Fruit fly (Drosophila melanogaster) whole organism, embryonic: Measurements from ENCODE around the gene Doc1.
A peak's percentile ranks its signal among the peaks of the same experiment; 100 is the strongest.

Experiments used
- Antp ChIP-seq: fragments of 200-800 bp; sonication (Bioruptor generic); optimal IDR thresholded peaks from 3 replicates; lab custom pipeline; 2016; ENCODE audit warnings: missing biosample characterization, missing genetic modification characterization
- B-H1 ChIP-seq: fragments of 200-800 bp; sonication (Bioruptor generic); IDR thresholded peaks from 3 replicates; pipeline ENCODE4 v1.3.6; 2022; ENCODE audit warnings: missing biosample characterization, missing genetic modification characterization
- CG10543 ChIP-seq: fragments of 200-800 bp; sonication (Bioruptor generic); optimal IDR thresholded peaks from 3 replicates; lab custom pipeline; 2017; ENCODE audit warnings: missing biosample characterization, mild to moderate bottlenecking, missing genetic modification characterization, moderate library complexity
- CG11247 ChIP-seq: fragments of 200-800 bp; sonication (Bioruptor generic); IDR thresholded peaks from 2 replicates; pipeline ENCODE4 v1.3.6; 2022; ENCODE audit warnings: missing biosample characterization, missing genetic modification characterization
- CG11723 ChIP-seq: fragments of 200-800 bp; sonication (Bioruptor generic); optimal IDR thresholded peaks from 2 replicates; lab custom pipeline; 2017; ENCODE audit warnings: missing biosample characterization, mild to moderate bottlenecking, missing genetic modification characterization
- CG12219 ChIP-seq: fragments of 200-800 bp; sonication (Bioruptor generic); optimal IDR thresholded peaks from 3 replicates; lab custom pipeline; 2018; ENCODE audit warnings: missing biosample characterization, mild to moderate bottlenecking, missing genetic modification characterization
- CG13424 ChIP-seq: fragments of 200-800 bp; sonication (Bioruptor generic); optimal IDR thresholded peaks from 2 replicates; lab custom pipeline; 2019; ENCODE audit warnings: missing biosample characterization, mild to moderate bottlenecking, missing genetic modification characterization, moderate library complexity
- CG1529 ChIP-seq: fragments of 200-800 bp; sonication (Bioruptor generic); optimal IDR thresholded peaks from 3 replicates; lab custom pipeline; 2018; ENCODE audit warnings: missing biosample characterization, missing genetic modification characterization
- CG15479 ChIP-seq: fragments of 200-800 bp; sonication (Bioruptor generic); optimal IDR thresholded peaks from 3 replicates; lab custom pipeline; 2019; ENCODE audit warnings: missing biosample characterization, mild to moderate bottlenecking, missing genetic modification characterization, moderate library complexity
- CG17385 ChIP-seq: fragments of 200-800 bp; sonication (Bioruptor generic); optimal IDR thresholded peaks from 3 replicates; lab custom pipeline; 2018; ENCODE audit warnings: missing biosample characterization, mild to moderate bottlenecking, missing genetic modification characterization
- CG17612 ChIP-seq: fragments of 200-800 bp; sonication (Bioruptor generic); IDR thresholded peaks from 2 replicates; pipeline ENCODE4 v1.3.6; 2022; ENCODE audit warnings: missing biosample characterization, missing genetic modification characterization
- CG2129 ChIP-seq: fragments of 200-800 bp; sonication (Bioruptor generic); IDR thresholded peaks from 2 replicates; pipeline ENCODE4 v1.3.6; 2022; ENCODE audit warnings: missing biosample characterization, missing genetic modification characterization; ENCODE audit not compliant: partially characterized antibody
- CG2202 ChIP-seq: fragments of 200-800 bp; sonication (Bioruptor generic); optimal IDR thresholded peaks from 2 replicates; lab custom pipeline; 2018; ENCODE audit warnings: missing biosample characterization, mild to moderate bottlenecking, missing genetic modification characterization
- CG32772 ChIP-seq: fragments of 200-800 bp; sonication (Bioruptor generic); IDR thresholded peaks from 2 replicates; pipeline ENCODE4 v1.3.6; 2022; ENCODE audit warnings: missing biosample characterization, missing genetic modification characterization
- CG4404 ChIP-seq: fragments of 200-800 bp; sonication (Bioruptor generic); IDR thresholded peaks from 2 replicates; pipeline ENCODE4 v1.3.6; 2022; ENCODE audit warnings: missing biosample characterization, missing genetic modification characterization
- CG5953 ChIP-seq: fragments of 200-800 bp; sonication (Bioruptor generic); IDR thresholded peaks from 2 replicates; pipeline ENCODE4 v1.3.6; 2022; ENCODE audit warnings: missing biosample characterization, missing genetic modification characterization
- CG6765 ChIP-seq: fragments of 200-800 bp; sonication (Bioruptor generic); optimal IDR thresholded peaks from 3 replicates; lab custom pipeline; 2017; ENCODE audit warnings: missing biosample characterization, mild to moderate bottlenecking, missing genetic modification characterization
- CG7271 ChIP-seq: fragments of 200-800 bp; sonication (Bioruptor generic); optimal IDR thresholded peaks from 2 replicates; lab custom pipeline; 2018; ENCODE audit warnings: missing biosample characterization, mild to moderate bottlenecking, missing genetic modification characterization, moderate library complexity
- CG8281 ChIP-seq: fragments of 200-800 bp; sonication (Bioruptor generic); optimal IDR thresholded peaks from 2 replicates; lab custom pipeline; 2018; ENCODE audit warnings: missing biosample characterization, mild to moderate bottlenecking, missing genetic modification characterization, moderate library complexity
- CG8944 ChIP-seq: fragments of 200-800 bp; sonication (Bioruptor generic); optimal IDR thresholded peaks from 3 replicates; lab custom pipeline; 2016; ENCODE audit warnings: missing biosample characterization, missing genetic modification characterization
- CkIIα-i1 ChIP-seq: fragments of 200-800 bp; sonication (Bioruptor generic); IDR thresholded peaks from 2 replicates; pipeline ENCODE4 v1.3.6; 2022; ENCODE audit warnings: missing biosample characterization, missing genetic modification characterization
- D19A ChIP-seq: fragments of 200-800 bp; optimal IDR thresholded peaks from 3 replicates; lab custom pipeline; 2019; ENCODE audit warnings: missing biosample characterization, mild to moderate bottlenecking, missing genetic modification characterization, moderate library complexity
- Dbx ChIP-seq: fragments of 200-800 bp; sonication (Bioruptor generic); IDR thresholded peaks from 3 replicates; pipeline ENCODE4 v1.3.6; 2022; ENCODE audit warnings: missing biosample characterization, missing genetic modification characterization
- HLHmδ ChIP-seq: fragments of 200-800 bp; sonication (Bioruptor generic); optimal IDR thresholded peaks from 2 replicates; lab custom pipeline; 2018; ENCODE audit warnings: missing biosample characterization, mild to moderate bottlenecking, missing genetic modification characterization, moderate library complexity
- Hr51 ChIP-seq, 2 experiments: fragments of 200-800 bp; sonication (Bioruptor generic); optimal IDR thresholded peaks; 2 replicates in 1 of 2; 3 replicates in 1 of 2; lab custom pipeline; 2016 to 2018; ENCODE audit warnings: missing biosample characterization in 2 of 2, missing genetic modification characterization in 2 of 2, mild to moderate bottlenecking in 1 of 2, moderate library complexity in 1 of 2
- Max ChIP-seq: fragments of 200-800 bp; sonication (Bioruptor generic); optimal IDR thresholded peaks from 2 replicates; lab custom pipeline; 2016; ENCODE audit warnings: missing biosample characterization, mild to moderate bottlenecking, missing genetic modification characterization
- NC2α ChIP-seq: fragments of 200-800 bp; sonication (Bioruptor generic); optimal IDR thresholded peaks from 2 replicates; lab custom pipeline; 2016; ENCODE audit warnings: missing biosample characterization, missing genetic modification characterization
- PHDP ChIP-seq: fragments of 200-800 bp; sonication (Bioruptor generic); optimal IDR thresholded peaks from 3 replicates; lab custom pipeline; 2018; ENCODE audit warnings: missing biosample characterization, mild to moderate bottlenecking, missing genetic modification characterization, moderate library complexity
- TFAM ChIP-seq: fragments of 200-800 bp; sonication (Bioruptor generic); optimal IDR thresholded peaks from 2 replicates; lab custom pipeline; 2017; ENCODE audit warnings: missing biosample characterization, missing genetic modification characterization, inconsistent platforms
- Taf1 ChIP-seq: fragments of 200-800 bp; sonication (Bioruptor generic); IDR thresholded peaks from 2 replicates; pipeline ENCODE4 v1.3.6; 2022; ENCODE audit warnings: missing biosample characterization, missing genetic modification characterization
- Xrp1 ChIP-seq: fragments of 200-800 bp; sonication (Bioruptor generic); IDR thresholded peaks from 2 replicates; pipeline ENCODE4 v1.3.6; 2022; ENCODE audit warnings: missing biosample characterization, missing genetic modification characterization
- bbx ChIP-seq: fragments of 200-800 bp; sonication (Bioruptor generic); IDR thresholded peaks from 2 replicates; pipeline ENCODE4 v1.3.6; 2022; ENCODE audit warnings: missing biosample characterization, missing genetic modification characterization; ENCODE audit not compliant: partially characterized antibody
- btn ChIP-seq: fragments of 200-800 bp; sonication (Bioruptor generic); optimal IDR thresholded peaks from 2 replicates; lab custom pipeline; 2016; ENCODE audit warnings: missing biosample characterization, missing genetic modification characterization
- chm ChIP-seq: fragments of 200-800 bp; sonication (Bioruptor generic); IDR thresholded peaks from 2 replicates; pipeline ENCODE4 v1.3.6; 2022; ENCODE audit warnings: missing biosample characterization, missing genetic modification characterization
- dm ChIP-seq: fragments of 200-800 bp; sonication (Bioruptor generic); optimal IDR thresholded peaks from 3 replicates; lab custom pipeline; 2016; ENCODE audit warnings: missing biosample characterization, missing genetic modification characterization
- dmrt99B ChIP-seq: fragments of 200-800 bp; sonication (Bioruptor generic); optimal IDR thresholded peaks from 2 replicates; lab custom pipeline; 2018; ENCODE audit warnings: missing biosample characterization, mild to moderate bottlenecking, missing genetic modification characterization, moderate library complexity
- esg ChIP-seq: fragments of 200-800 bp; sonication (Bioruptor generic); conservative IDR thresholded peaks from 2 replicates; pipeline ENCODE4 v1.3.6; 2022; ENCODE audit warnings: missing biosample characterization, missing genetic modification characterization
- gem ChIP-seq: fragments of 200-800 bp; sonication (Bioruptor generic); optimal IDR thresholded peaks from 2 replicates; lab custom pipeline; 2019; ENCODE audit warnings: missing biosample characterization, mild to moderate bottlenecking, missing genetic modification characterization, moderate library complexity
- gsb-n ChIP-seq: fragments of 200-800 bp; sonication (Bioruptor generic); optimal IDR thresholded peaks from 3 replicates; lab custom pipeline; 2018; ENCODE audit warnings: missing biosample characterization, mild to moderate bottlenecking, missing genetic modification characterization
- insv ChIP-seq, 2 experiments: fragments of 200-800 bp; sonication (Bioruptor generic); optimal IDR thresholded peaks; 3 replicates each; lab custom pipeline; 2016 to 2018; ENCODE audit warnings: missing biosample characterization in 2 of 2, missing genetic modification characterization in 2 of 2
- jigr1 ChIP-seq: fragments of 200-800 bp; sonication (Bioruptor generic); IDR thresholded peaks from 3 replicates; pipeline ENCODE4 v1.3.6; 2022; ENCODE audit warnings: missing biosample characterization, missing genetic modification characterization
- lbe ChIP-seq: fragments of 200-800 bp; sonication (Bioruptor generic); optimal IDR thresholded peaks from 2 replicates; lab custom pipeline; 2016; ENCODE audit warnings: missing biosample characterization, mild to moderate bottlenecking, missing genetic modification characterization
- lola ChIP-seq, 3 experiments: fragments of >200 bp in 2 of 3; fragments of 200-800 bp in 1 of 3; sonication (Bioruptor generic) in 1 of 3; optimal IDR thresholded peaks; 2 replicates each; lab custom pipeline; 2017 to 2019; ENCODE audit warnings: missing biosample characterization in 3 of 3, missing genetic modification characterization in 3 of 3, mild to moderate bottlenecking in 1 of 3, moderate library complexity in 1 of 3
- p53 ChIP-seq: fragments of 200-800 bp; sonication (Bioruptor generic); optimal IDR thresholded peaks from 2 replicates; lab custom pipeline; 2016; ENCODE audit warnings: missing biosample characterization, missing genetic modification characterization
- pnt ChIP-seq: fragments of 200-800 bp; sonication (Bioruptor generic); optimal IDR thresholded peaks from 3 replicates; lab custom pipeline; 2016; ENCODE audit warnings: missing biosample characterization, missing genetic modification characterization
- psq ChIP-seq: fragments of 200-800 bp; sonication (Bioruptor generic); optimal IDR thresholded peaks from 2 replicates; lab custom pipeline; 2017; ENCODE audit warnings: missing biosample characterization, missing genetic modification characterization
- sd ChIP-seq: fragments of 200-800 bp; sonication (Bioruptor generic); optimal IDR thresholded peaks from 3 replicates; lab custom pipeline; 2018; ENCODE audit warnings: missing biosample characterization, mild to moderate bottlenecking, missing genetic modification characterization, moderate library complexity
- slbo ChIP-seq: fragments of 200-800 bp; sonication (Bioruptor generic); IDR thresholded peaks from 2 replicates; pipeline ENCODE4 v1.3.6; 2022; ENCODE audit warnings: missing biosample characterization, missing genetic modification characterization
- slou ChIP-seq: fragments of 200-800 bp; sonication (Bioruptor generic); optimal IDR thresholded peaks from 3 replicates; lab custom pipeline; 2016; ENCODE audit warnings: missing biosample characterization, missing genetic modification characterization
- zfh1 ChIP-seq: fragments of 200-800 bp; sonication (Bioruptor generic); IDR thresholded peaks from 3 replicates; pipeline ENCODE4 v1.3.6; 2022; ENCODE audit warnings: missing biosample characterization, missing genetic modification characterization

Gene Doc1

DNA sequence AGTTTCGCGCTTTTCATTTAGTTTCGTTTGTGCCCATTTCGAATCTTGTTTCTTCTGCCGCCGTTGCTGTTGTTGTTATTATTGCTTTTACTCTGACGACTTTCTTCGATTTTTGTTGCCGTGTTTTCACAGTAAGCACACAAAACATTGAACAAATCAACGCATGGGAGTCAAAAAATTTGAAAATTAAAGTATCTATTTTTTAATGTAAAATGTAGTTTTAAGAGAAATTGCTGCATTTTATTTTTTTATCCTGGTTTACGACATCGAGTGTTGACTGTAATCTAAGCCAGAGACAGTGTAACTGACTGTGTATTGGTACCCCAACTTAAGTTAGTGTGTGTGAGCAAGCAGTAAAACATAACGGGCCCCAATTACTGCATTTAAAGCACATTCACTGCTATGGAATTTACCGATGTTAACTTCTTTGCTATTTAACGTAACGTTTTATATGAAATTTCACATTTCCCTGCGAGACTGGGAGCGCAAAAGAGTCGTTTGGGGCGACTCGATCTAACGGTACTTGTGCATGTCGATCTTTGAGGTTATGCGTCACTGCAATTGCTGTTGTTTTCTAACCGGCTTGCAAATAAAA lies 44.9 kb upstream of the Doc1 start (continued):
- TF ChIP-seq bbx (GFP tag; lab: Robert Waterston, UW) (no peak), Hr51 (GFP tag; optimal IDR thresholded peaks at IDR 0.05; lab: Kevin White, UChicago) (peak in 1 of 2 experiments; percentile 19), psq (GFP tag; lab: Kevin White, UChicago) (no peak), gsb-n (tag; lab: Kevin White, UChicago) (no peak), CG17612 (peak; percentile 75), chm (peak; percentile 68; the same call in 1 of the 2 replicates), CG4404 (GFP tag; lab: Robert Waterston, UW) (peak; percentile 36; the same call in 1 of the 2 replicates), btn (GFP tag; lab: Kevin White, UChicago) (no peak), CG15479 (GFP tag; lab: Kevin White, UChicago) (no peak), PHDP (tag; lab: Kevin White, UChicago) (peak; percentile 49), lola (GFP tag; optimal IDR thresholded peaks at IDR 0.05; lab: Kevin White, UChicago) (peak in 1 of 3 experiments; percentile 37), dmrt99B (tag; lab: Kevin White, UChicago) (no peak), CG13424 (peak; percentile 60), CG32772 (GFP tag; lab: Robert Waterston, UW) (peak; percentile 77), CG17385 (no peak), CG2202 (tag; lab: Kevin White, UChicago) (peak; percentile 10), Dbx (0 out of 3 replicates have a peak, but pooled peaks have one; percentile 37), dm (GFP tag; lab: Kevin White, UChicago) (peak; percentile 10), lbe (GFP tag; lab: Kevin White, UChicago) (peak; percentile 80), Xrp1 (GFP tag; lab: Robert Waterston, UW) (peak; percentile 77), CG11247 (GFP tag; lab: Robert Waterston, UW) (peak; percentile 49; the same call in 1 of the 2 replicates), D19A (tag; lab: Kevin White, UChicago) (peak; percentile 50), zfh1 (peak; percentile 85), Max (peak; percentile 33), CG6765 (no peak), CG10543 (GFP tag; lab: Kevin White, UChicago) (no peak), CG5953 (GFP tag; lab: Robert Waterston, UW) (peak; percentile 27; the same call in 1 of the 2 replicates), NC2α (GFP tag; lab: Kevin White, UChicago) (no peak), CG12219 (GFP tag; lab: Kevin White, UChicago) (peak; percentile 35), CG8281 (tag; lab: Kevin White, UChicago) (no peak), CG11723 (GFP tag; lab: Kevin White, UChicago) (no peak), p53 (no peak), sd (tag; lab: Kevin White, UChicago) (no peak), CG8944 (GFP tag; lab: Kevin White, UChicago) (peak; percentile 21), slbo (GFP tag; lab: Robert Waterston, UW) (peak; percentile 66), B-H1 (GFP tag; lab: Robert Waterston, UW) (peak; percentile 44; the same call in 2 of the 3 replicates), CG1529 (peak; percentile 23), HLHmδ (no peak), gem (tag; lab: Kevin White, UChicago) (no peak), Antp (GFP tag; lab: Kevin White, UChicago) (peak; percentile 20), slou (GFP tag; lab: Kevin White, UChicago) (no peak), pnt (GFP tag; lab: Kevin White, UChicago) (peak; percentile 24), CkIIα-i1 (no peak), insv (GFP tag; optimal IDR thresholded peaks at IDR 0.05; lab: Kevin White, UChicago) (no peak), Taf1 (GFP tag; lab: Robert Waterston, UW) (no peak), CG7271 (tag; lab: Kevin White, UChicago) (no peak), esg (GFP tag; lab: Robert Waterston, UW) (peak; percentile 50), CG2129 (no peak), jigr1 (GFP tag; lab: Robert Waterston, UW) (no peak), TFAM (no peak)
